Fruit fly (Drosophila melanogaster) Kc167 (cell line): ENCODE measurements around the gene CG1847.

Experiments used
- Myc ChIP-seq: fragments of >200 bp; optimal IDR thresholded peaks from 2 replicates; lab custom pipeline; 2017; ENCODE audit warnings: missing external identifiers
- h ChIP-seq: fragments of >200 bp; optimal IDR thresholded peaks from 3 replicates; lab custom pipeline; 2018; ENCODE audit warnings: missing external identifiers
- insv ChIP-seq: fragments of >200 bp; optimal IDR thresholded peaks from 3 replicates; lab custom pipeline; 2018; ENCODE audit warnings: missing external identifiers
- psq ChIP-seq: fragments of >200 bp; optimal IDR thresholded peaks from 2 replicates; lab custom pipeline; 2017; ENCODE audit warnings: missing external identifiers
- ttk ChIP-seq: sonication (Bioruptor generic); optimal IDR thresholded peaks from 2 replicates; lab custom pipeline; 2017; ENCODE audit warnings: missing external identifiers

DNA sequence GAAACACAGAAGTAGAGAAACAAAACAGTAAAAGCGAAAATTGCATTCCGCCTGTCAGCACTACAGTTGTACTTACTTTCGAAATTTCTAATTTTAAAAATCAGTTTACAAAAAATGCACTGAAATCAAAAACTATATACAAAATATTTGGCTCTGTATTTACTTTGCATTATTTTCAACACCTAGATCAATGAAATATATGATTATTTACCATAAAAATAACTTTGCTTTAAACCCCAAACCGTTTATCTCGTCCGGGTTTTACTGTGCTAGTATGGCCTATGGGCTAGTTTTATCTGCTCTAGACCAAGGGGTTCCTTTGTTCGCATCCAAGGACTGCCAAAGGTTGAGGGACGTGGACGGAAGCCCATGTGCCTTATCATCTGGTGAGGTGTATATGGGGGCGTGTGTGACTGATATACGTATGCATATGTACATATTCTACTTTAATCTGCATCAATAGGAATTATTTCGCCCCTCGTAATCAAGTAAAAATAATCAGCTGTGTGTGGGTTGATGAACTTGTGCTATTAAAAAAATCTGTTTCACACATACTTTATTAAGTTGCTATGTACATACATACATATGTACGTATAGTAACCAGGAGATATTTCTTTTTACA lies 49.6 kb upstream of the CG1847 start:
- TF ChIP-seq h (no peak), insv (lab: Kevin White, UChicago) (no peak), ttk (lab: Kevin White, UChicago) (no peak), psq (lab: Kevin White, UChicago) (no peak), Myc (lab: Kevin White, UChicago) (no peak)
